Fruit fly (Drosophila melanogaster) whole organism, embryonic: Measurements from ENCODE around the gene GstD4.
A peak's percentile ranks its signal among the peaks of the same experiment; 100 is the strongest.

ENCODE experiments used
- Bteb2 ChIP-seq: fragments of 200-800 bp; sonication (Bioruptor generic); optimal IDR thresholded peaks from 2 replicates; lab custom pipeline; 2016; ENCODE audit warnings: missing biosample characterization, missing genetic modification characterization
- CG11085 ChIP-seq: fragments of 200-800 bp; sonication (Bioruptor generic); IDR thresholded peaks from 2 replicates; pipeline ENCODE4 v1.3.6; 2022; ENCODE audit warnings: missing biosample characterization, missing genetic modification characterization
- CG11093 ChIP-seq: fragments of 200-800 bp; sonication (Bioruptor generic); IDR thresholded peaks from 3 replicates; pipeline ENCODE4 v1.3.6; 2022; ENCODE audit warnings: missing biosample characterization, missing genetic modification characterization
- CG11723 ChIP-seq: fragments of 200-800 bp; sonication (Bioruptor generic); optimal IDR thresholded peaks from 2 replicates; lab custom pipeline; 2017; ENCODE audit warnings: missing biosample characterization, mild to moderate bottlenecking, missing genetic modification characterization
- CG13424 ChIP-seq: fragments of 200-800 bp; sonication (Bioruptor generic); optimal IDR thresholded peaks from 2 replicates; lab custom pipeline; 2019; ENCODE audit warnings: missing biosample characterization, mild to moderate bottlenecking, missing genetic modification characterization, moderate library complexity
- CG13624 ChIP-seq: fragments of 200-800 bp; sonication (Bioruptor generic); optimal IDR thresholded peaks from 2 replicates; lab custom pipeline; 2016; ENCODE audit warnings: missing biosample characterization, missing genetic modification characterization
- CG14710 ChIP-seq: fragments of 200-800 bp; sonication (Bioruptor generic); optimal IDR thresholded peaks from 3 replicates; lab custom pipeline; 2019; ENCODE audit warnings: missing biosample characterization, mild to moderate bottlenecking, missing genetic modification characterization, moderate library complexity
- CG14860 ChIP-seq: fragments of 200-800 bp; sonication (Bioruptor generic); IDR thresholded peaks from 3 replicates; pipeline ENCODE4 v1.3.6; 2022; ENCODE audit warnings: missing biosample characterization, missing genetic modification characterization; ENCODE audit not compliant: partially characterized antibody
- CG14965 ChIP-seq: fragments of 200-800 bp; sonication (Bioruptor generic); optimal IDR thresholded peaks from 2 replicates; lab custom pipeline; 2016; ENCODE audit warnings: missing biosample characterization, missing genetic modification characterization, borderline replicate concordance
- CG15011 ChIP-seq: fragments of 200-800 bp; sonication (Bioruptor generic); optimal IDR thresholded peaks from 3 replicates; lab custom pipeline; 2018; ENCODE audit warnings: missing biosample characterization, mild to moderate bottlenecking, missing genetic modification characterization
- CG17186 ChIP-seq: fragments of 200-800 bp; sonication (Bioruptor generic); optimal IDR thresholded peaks from 3 replicates; lab custom pipeline; 2017; ENCODE audit warnings: missing biosample characterization, missing genetic modification reagents, missing genetic modification characterization
- CG17568 ChIP-seq: fragments of 200-800 bp; sonication (Bioruptor generic); optimal IDR thresholded peaks from 2 replicates; lab custom pipeline; 2018; ENCODE audit warnings: missing biosample characterization, mild to moderate bottlenecking, missing genetic modification characterization, moderate library complexity
- CG18764 ChIP-seq: fragments of 200-800 bp; sonication (Bioruptor generic); optimal IDR thresholded peaks from 3 replicates; lab custom pipeline; 2016; ENCODE audit warnings: missing biosample characterization, missing genetic modification characterization
- CG33557 ChIP-seq: fragments of 200-800 bp; sonication (Bioruptor generic); optimal IDR thresholded peaks from 2 replicates; lab custom pipeline; 2019; ENCODE audit warnings: missing biosample characterization, mild to moderate bottlenecking, missing genetic modification characterization, moderate library complexity
- CG34376 ChIP-seq: fragments of 200-800 bp; sonication (Bioruptor generic); optimal IDR thresholded peaks from 2 replicates; lab custom pipeline; 2018; ENCODE audit warnings: missing biosample characterization, mild to moderate bottlenecking, missing genetic modification characterization
- CG3726 ChIP-seq: fragments of 200-800 bp; sonication (Bioruptor generic); IDR thresholded peaks from 3 replicates; pipeline ENCODE4, ENCODE4 v1.3.6; 2022; ENCODE audit warnings: missing biosample characterization, missing genetic modification characterization
- CG8089 ChIP-seq: fragments of 200-800 bp; sonication (Bioruptor generic); optimal IDR thresholded peaks from 3 replicates; lab custom pipeline; 2016; ENCODE audit warnings: missing biosample characterization, missing genetic modification characterization
- Camta ChIP-seq: fragments of 200-800 bp; sonication (Bioruptor generic); optimal IDR thresholded peaks from 2 replicates; lab custom pipeline; 2016; ENCODE audit warnings: missing biosample characterization, missing genetic modification characterization
- CoRest ChIP-seq: fragments of 200-800 bp; sonication (Bioruptor generic); optimal IDR thresholded peaks from 3 replicates; lab custom pipeline; 2018; ENCODE audit warnings: missing biosample characterization, mild to moderate bottlenecking, missing genetic modification characterization, moderate library complexity
- Dbx ChIP-seq: fragments of 200-800 bp; sonication (Bioruptor generic); IDR thresholded peaks from 3 replicates; pipeline ENCODE4 v1.3.6; 2022; ENCODE audit warnings: missing biosample characterization, missing genetic modification characterization
- Dfd ChIP-seq, 2 experiments: fragments of >200 bp; optimal IDR thresholded peaks; 2 replicates each; lab custom pipeline; 2017; ENCODE audit warnings: missing biosample characterization in 2 of 2, missing genetic modification characterization in 2 of 2
- Fer1 ChIP-seq: fragments of 200-800 bp; sonication (Bioruptor generic); optimal IDR thresholded peaks from 2 replicates; lab custom pipeline; 2017; ENCODE audit warnings: missing biosample characterization, mild to moderate bottlenecking, missing genetic modification characterization
- HHEX ChIP-seq: fragments of 200-800 bp; sonication (Bioruptor generic); optimal IDR thresholded peaks from 3 replicates; lab custom pipeline; 2017; ENCODE audit warnings: missing biosample characterization, mild to moderate bottlenecking, missing genetic modification characterization, missing genetic modification reagents
- Hand ChIP-seq: fragments of 200-800 bp; sonication (Bioruptor generic); optimal IDR thresholded peaks from 2 replicates; lab custom pipeline; 2017; ENCODE audit warnings: mild to moderate bottlenecking, missing biosample characterization, missing genetic modification reagents, missing genetic modification characterization
- Nf-YC ChIP-seq: fragments of 200-800 bp; optimal IDR thresholded peaks from 3 replicates; lab custom pipeline; 2019; ENCODE audit warnings: missing biosample characterization, mild to moderate bottlenecking, missing genetic modification characterization, moderate library complexity
- Rx ChIP-seq: fragments of 200-800 bp; sonication (Bioruptor generic); IDR thresholded peaks from 2 replicates; pipeline ENCODE4 v1.3.6; 2022; ENCODE audit warnings: missing biosample characterization, missing genetic modification characterization
- bbx ChIP-seq: fragments of 200-800 bp; sonication (Bioruptor generic); IDR thresholded peaks from 2 replicates; pipeline ENCODE4 v1.3.6; 2022; ENCODE audit warnings: missing biosample characterization, missing genetic modification characterization; ENCODE audit not compliant: partially characterized antibody
- bigmax ChIP-seq: fragments of 200-800 bp; sonication (Bioruptor generic); optimal IDR thresholded peaks from 2 replicates; lab custom pipeline; 2018; ENCODE audit warnings: missing biosample characterization, mild to moderate bottlenecking, missing genetic modification characterization
- bsh ChIP-seq, 2 experiments: fragments of 200-800 bp; sonication (Bioruptor generic); optimal IDR thresholded peaks; 2 replicates each; lab custom pipeline; 2017 to 2018; ENCODE audit warnings: mild to moderate bottlenecking in 2 of 2, missing biosample characterization in 2 of 2, missing genetic modification characterization in 2 of 2, moderate library complexity in 1 of 2
- btn ChIP-seq: fragments of 200-800 bp; sonication (Bioruptor generic); optimal IDR thresholded peaks from 2 replicates; lab custom pipeline; 2016; ENCODE audit warnings: missing biosample characterization, missing genetic modification characterization
- cg ChIP-seq: fragments of 200-800 bp; sonication (Bioruptor generic); optimal IDR thresholded peaks from 3 replicates; lab custom pipeline; 2019; ENCODE audit warnings: missing biosample characterization, mild to moderate bottlenecking, missing genetic modification characterization, moderate library complexity
- fd96Cb ChIP-seq: fragments of 200-800 bp; sonication (Bioruptor generic); optimal IDR thresholded peaks from 2 replicates; lab custom pipeline; 2018; ENCODE audit warnings: missing biosample characterization, mild to moderate bottlenecking, missing genetic modification characterization, moderate library complexity
- gsb ChIP-seq: fragments of 200-800 bp; sonication (Bioruptor generic); IDR thresholded peaks from 2 replicates; pipeline ENCODE4 v1.3.6; 2022; ENCODE audit warnings: missing biosample characterization, missing genetic modification characterization
- hb ChIP-seq: fragments of 200-800 bp; sonication (Bioruptor generic); IDR thresholded peaks from 3 replicates; pipeline ENCODE4 v1.3.6; 2022; ENCODE audit warnings: missing biosample characterization, missing genetic modification characterization; ENCODE audit not compliant: partially characterized antibody
- insv ChIP-seq, 2 experiments: fragments of 200-800 bp; sonication (Bioruptor generic); optimal IDR thresholded peaks; 3 replicates each; lab custom pipeline; 2016 to 2018; ENCODE audit warnings: missing biosample characterization in 2 of 2, missing genetic modification characterization in 2 of 2
- lilli ChIP-seq: fragments of 200-800 bp; sonication (Bioruptor generic); optimal IDR thresholded peaks from 3 replicates; lab custom pipeline; 2016; ENCODE audit warnings: missing biosample characterization, missing genetic modification characterization
- maf-S ChIP-seq: fragments of 200-800 bp; sonication (Bioruptor generic); optimal IDR thresholded peaks from 2 replicates; lab custom pipeline; 2016; ENCODE audit warnings: missing biosample characterization, missing genetic modification characterization
- nau ChIP-seq: fragments of 200-800 bp; sonication (Bioruptor generic); optimal IDR thresholded peaks from 3 replicates; lab custom pipeline; 2017; ENCODE audit warnings: missing biosample characterization, mild to moderate bottlenecking, missing genetic modification characterization, missing genetic modification reagents
- oc ChIP-seq: fragments of 200-800 bp; sonication (Bioruptor generic); optimal IDR thresholded peaks from 2 replicates; lab custom pipeline; 2018; ENCODE audit warnings: missing biosample characterization, mild to moderate bottlenecking, missing genetic modification characterization, moderate library complexity
- pfk ChIP-seq: fragments of 200-800 bp; sonication (Bioruptor generic); optimal IDR thresholded peaks from 2 replicates; lab custom pipeline; 2018; ENCODE audit warnings: missing biosample characterization, mild to moderate bottlenecking, missing genetic modification characterization, moderate library complexity
- phol ChIP-seq: fragments of 200-800 bp; sonication (Bioruptor generic); optimal IDR thresholded peaks from 3 replicates; lab custom pipeline; 2018; ENCODE audit warnings: missing biosample characterization, mild to moderate bottlenecking, missing genetic modification characterization, moderate library complexity
- pnt ChIP-seq: fragments of 200-800 bp; sonication (Bioruptor generic); optimal IDR thresholded peaks from 3 replicates; lab custom pipeline; 2016; ENCODE audit warnings: missing biosample characterization, missing genetic modification characterization
- repo ChIP-seq: fragments of 200-800 bp; sonication (Bioruptor generic); optimal IDR thresholded peaks from 2 replicates; lab custom pipeline; 2016; ENCODE audit warnings: missing biosample characterization, missing genetic modification characterization
- sisA ChIP-seq: fragments of 200-800 bp; sonication (Bioruptor generic); IDR thresholded peaks from 2 replicates; pipeline ENCODE4 v1.3.6; 2022; ENCODE audit warnings: missing biosample characterization, missing genetic modification characterization
- sqz ChIP-seq: fragments of 200-800 bp; sonication (Bioruptor generic); optimal IDR thresholded peaks from 3 replicates; lab custom pipeline; 2018; ENCODE audit warnings: missing biosample characterization, mild to moderate bottlenecking, missing genetic modification characterization

Gene GstD4

dm6 chr3R:12406235-12407196 lies 32.6 kb downstream of the GstD4 start, which contains the start of gene CG5167 (continued):
- TF ChIP-seq bigmax (GFP tag; lab: Kevin White, UChicago) = no peak
- TF ChIP-seq cg (GFP tag; lab: Kevin White, UChicago) = no peak
- TF ChIP-seq Rx (GFP tag; lab: Robert Waterston, UW) = no peak
- no peak for TF ChIP-seq CG15011 (GFP tag; lab: Kevin White, UChicago)
- no peak for TF ChIP-seq pfk (GFP tag; lab: Kevin White, UChicago)
- peak; percentile 8 for TF ChIP-seq Nf-YC (tag; lab: Kevin White, UChicago)
- TF ChIP-seq Camta = peak; percentile 32
- no peak for TF ChIP-seq pnt
- peak; percentile 28 to 82 for TF ChIP-seq bsh (GFP tag; optimal IDR thresholded peaks at IDR 0.05; lab: Kevin White, UChicago)
- TF ChIP-seq btn (GFP tag; lab: Kevin White, UChicago) = no peak
- TF ChIP-seq lilli = peak; percentile 45
- peak; percentile 63 for TF ChIP-seq CG13424
- TF ChIP-seq CG33557 (GFP tag; lab: Kevin White, UChicago) = peak; percentile 19
- TF ChIP-seq CG14710 (tag; lab: Kevin White, UChicago) = peak; percentile 51
- TF ChIP-seq sqz (GFP tag; lab: Kevin White, UChicago) = peak; percentile 2
- no peak for TF ChIP-seq gsb (GFP tag; lab: Robert Waterston, UW)
- peak; percentile 76 for TF ChIP-seq CG34376
- peak; percentile 9 for TF ChIP-seq fd96Cb (tag; lab: Kevin White, UChicago)
- TF ChIP-seq CG11723 = no peak
- TF ChIP-seq CoRest (tag; lab: Kevin White, UChicago) = peak; percentile 45
- TF ChIP-seq Hand (GFP tag; lab: Kevin White, UChicago) = no peak
- TF ChIP-seq Dfd (GFP tag; optimal IDR thresholded peaks at IDR 0.05; lab: Kevin White, UChicago) = no peak
- TF ChIP-seq CG14860 (GFP tag; lab: Robert Waterston, UW) = no peak
- TF ChIP-seq repo (GFP tag; lab: Kevin White, UChicago) = no peak
- TF ChIP-seq CG14965 (GFP tag; lab: Kevin White, UChicago) = no peak
- TF ChIP-seq sisA (GFP tag; lab: Robert Waterston, UW) = no peak
- TF ChIP-seq HHEX (GFP tag; lab: Kevin White, UChicago) = no peak
- no peak for TF ChIP-seq Bteb2 (GFP tag; lab: Kevin White, UChicago)
- TF ChIP-seq CG18764 (GFP tag; lab: Kevin White, UChicago) = no peak
- TF ChIP-seq CG13624 (GFP tag; lab: Kevin White, UChicago) = no peak
- no peak for TF ChIP-seq hb
- TF ChIP-seq CG11085 = no peak
- TF ChIP-seq CG11093 (GFP tag; lab: Robert Waterston, UW) = no peak
- no peak for TF ChIP-seq CG8089 (GFP tag; lab: Kevin White, UChicago)
- no peak for TF ChIP-seq CG17568 (GFP tag; lab: Kevin White, UChicago)
- TF ChIP-seq CG3726 (GFP tag; lab: Robert Waterston, UW) = no peak
- TF ChIP-seq nau (GFP tag; lab: Kevin White, UChicago) = no peak
- TF ChIP-seq oc (tag; lab: Kevin White, UChicago) = no peak
- 0 out of 2 replicates have a peak, but pooled peaks have one; percentile 22 for TF ChIP-seq bbx (GFP tag; lab: Robert Waterston, UW)
- no peak for TF ChIP-seq maf-S
- TF ChIP-seq CG17186 (GFP tag; lab: Kevin White, UChicago) = no peak
- peak; percentile 58 for TF ChIP-seq Fer1
- no peak for TF ChIP-seq Dbx (GFP tag; lab: Robert Waterston, UW)
- TF ChIP-seq phol = peak; percentile 48
- peak in 1 of 2 experiments; percentile 4 for TF ChIP-seq insv (GFP tag; optimal IDR thresholded peaks at IDR 0.05; lab: Kevin White, UChicago)
